Worm (Caenorhabditis elegans) whole organism, L3 larva: ENCODE measurements around the gene ran-5.

Source experiments
- R02D3.7 ChIP-seq: fragments of 150-350 bp; optimal IDR thresholded peaks from 2 replicates; lab custom pipeline; 2014; ENCODE audit warnings: missing biosample characterization, missing genetic modification characterization
- ZK546.5 ChIP-seq: sonication (generic microtip); optimal IDR thresholded peaks from 2 replicates; lab custom pipeline; 2017; ENCODE audit warnings: missing biosample characterization, missing genetic modification characterization
- aly-2 ChIP-seq: fragments of 150-350 bp; optimal IDR thresholded peaks from 2 replicates; lab custom pipeline; 2014; ENCODE audit warnings: missing biosample characterization, missing genetic modification characterization
- ama-1 ChIP-seq: fragments of 150-350 bp; optimal IDR thresholded peaks from 2 replicates; lab custom pipeline; 2018
- ceh-16 ChIP-seq: sonication (generic microtip); optimal IDR thresholded peaks from 2 replicates; lab custom pipeline; 2017; ENCODE audit warnings: missing biosample characterization, missing genetic modification characterization
- ceh-28 ChIP-seq: fragments of 150-350 bp; optimal IDR thresholded peaks from 2 replicates; lab custom pipeline; 2014; ENCODE audit warnings: missing biosample characterization, missing genetic modification reagents, missing genetic modification characterization
- ceh-82 ChIP-seq: fragments of 150-350 bp; optimal IDR thresholded peaks from 2 replicates; lab custom pipeline; 2014; ENCODE audit warnings: missing biosample characterization, missing genetic modification characterization
- ceh-9 ChIP-seq: sonication (generic microtip); optimal IDR thresholded peaks from 2 replicates; lab custom pipeline; 2018; ENCODE audit warnings: missing biosample characterization, missing genetic modification characterization
- daf-12 ChIP-seq: fragments of 150-350 bp; optimal IDR thresholded peaks from 2 replicates; lab custom pipeline; 2014; ENCODE audit warnings: missing biosample characterization, missing genetic modification reagents, missing genetic modification characterization
- egl-27 ChIP-seq: sonication (generic microtip); optimal IDR thresholded peaks from 4 replicates; lab custom pipeline; 2017; ENCODE audit warnings: missing biosample characterization, missing genetic modification reagents, missing genetic modification characterization
- egl-5 ChIP-seq: fragments of 150-350 bp; optimal IDR thresholded peaks from 2 replicates; lab custom pipeline; 2017; ENCODE audit warnings: missing biosample characterization, missing genetic modification reagents, missing genetic modification characterization, inconsistent platforms
- elt-1 ChIP-seq: fragments of 150-350 bp; optimal IDR thresholded peaks from 2 replicates; lab custom pipeline; 2014; ENCODE audit warnings: missing biosample characterization, missing genetic modification characterization
- elt-2 ChIP-seq: sonication (generic microtip); optimal IDR thresholded peaks from 2 replicates; lab custom pipeline; 2016; ENCODE audit warnings: missing genetic modification reagents, mild to moderate bottlenecking, missing genetic modification characterization, missing compliant biosample characterization
- elt-3 ChIP-seq, 3 experiments: fragments of 150-350 bp in 1 of 3; sonication (generic microtip) in 2 of 3; optimal IDR thresholded peaks; 2 replicates in 2 of 3; 4 replicates in 1 of 3; lab custom pipeline; 2014 to 2017; ENCODE audit warnings: missing biosample characterization in 3 of 3, missing genetic modification characterization in 3 of 3
- eor-1 ChIP-seq, 2 experiments: fragments of 150-350 bp; optimal IDR thresholded peaks; 2 replicates each; lab custom pipeline; 2014 to 2018; ENCODE audit warnings: missing biosample characterization in 2 of 2, missing genetic modification characterization in 2 of 2
- fkh-10 ChIP-seq: sonication (generic microtip); optimal IDR thresholded peaks from 2 replicates; lab custom pipeline; 2017; ENCODE audit warnings: missing biosample characterization, missing genetic modification reagents, missing genetic modification characterization
- fkh-2 ChIP-seq: fragments of 150-350 bp; optimal IDR thresholded peaks from 2 replicates; lab custom pipeline; 2014; ENCODE audit warnings: missing biosample characterization, missing genetic modification reagents, missing genetic modification characterization
- fos-1 ChIP-seq: fragments of 150-350 bp; optimal IDR thresholded peaks from 2 replicates; lab custom pipeline; 2014; ENCODE audit warnings: missing biosample characterization, missing genetic modification characterization
- hmg-11 ChIP-seq: sonication (generic microtip); optimal IDR thresholded peaks from 2 replicates; lab custom pipeline; 2016; ENCODE audit warnings: missing genetic modification characterization, missing compliant biosample characterization
- jun-1 ChIP-seq: fragments of 150-350 bp; optimal IDR thresholded peaks from 2 replicates; lab custom pipeline; 2014; ENCODE audit warnings: missing biosample characterization, missing genetic modification reagents, missing genetic modification characterization
- lin-15B ChIP-seq: fragments of 150-350 bp; optimal IDR thresholded peaks from 2 replicates; lab custom pipeline; 2014; ENCODE audit warnings: missing biosample characterization, missing genetic modification characterization
- lin-39 ChIP-seq: fragments of 150-350 bp; optimal IDR thresholded peaks from 2 replicates; lab custom pipeline; 2018; ENCODE audit warnings: missing biosample characterization, missing genetic modification reagents, missing genetic modification characterization
- lsy-12 ChIP-seq: sonication (generic microtip); optimal IDR thresholded peaks from 2 replicates; lab custom pipeline; 2016; ENCODE audit warnings: mild to moderate bottlenecking, missing genetic modification characterization, missing compliant biosample characterization
- mdl-1 ChIP-seq: fragments of 150-350 bp; optimal IDR thresholded peaks from 2 replicates; lab custom pipeline; 2014; ENCODE audit warnings: missing biosample characterization, missing genetic modification characterization
- mml-1 ChIP-seq: fragments of 150-350 bp; sonication (generic microtip); optimal IDR thresholded peaks from 3 replicates; lab custom pipeline; 2014; ENCODE audit warnings: missing biosample characterization, missing genetic modification characterization
- nfya-1 ChIP-seq: sonication (generic microtip); optimal IDR thresholded peaks from 2 replicates; lab custom pipeline; 2017; ENCODE audit warnings: missing genetic modification characterization, mild to moderate bottlenecking, missing compliant biosample characterization, antibody characterized with exemption, moderate library complexity; ENCODE audit not compliant: insufficient read depth
- nhr-11 ChIP-seq: fragments of 150-350 bp; optimal IDR thresholded peaks from 2 replicates; lab custom pipeline; 2014; ENCODE audit warnings: missing biosample characterization, missing genetic modification characterization
- nhr-12 ChIP-seq: fragments of 150-350 bp; optimal IDR thresholded peaks from 2 replicates; lab custom pipeline; 2014; ENCODE audit warnings: missing biosample characterization, missing genetic modification characterization
- nhr-23 ChIP-seq: fragments of 150-350 bp; optimal IDR thresholded peaks from 2 replicates; lab custom pipeline; 2014; ENCODE audit warnings: missing biosample characterization, missing genetic modification reagents, missing genetic modification characterization
- nhr-237 ChIP-seq: fragments of 150-350 bp; optimal IDR thresholded peaks from 2 replicates; lab custom pipeline; 2014; ENCODE audit warnings: missing biosample characterization, missing genetic modification characterization
- nhr-25 ChIP-seq: sonication (generic microtip); optimal IDR thresholded peaks from 2 replicates; lab custom pipeline; 2017; ENCODE audit warnings: missing biosample characterization, missing genetic modification characterization
- nhr-28 ChIP-seq: fragments of 150-350 bp; optimal IDR thresholded peaks from 2 replicates; lab custom pipeline; 2014; ENCODE audit warnings: missing biosample characterization, missing genetic modification characterization
- nhr-43 ChIP-seq: sonication (generic microtip); optimal IDR thresholded peaks from 2 replicates; lab custom pipeline; 2016; ENCODE audit warnings: mild to moderate bottlenecking, missing genetic modification characterization, missing compliant biosample characterization; ENCODE audit not compliant: poor library complexity, severe bottlenecking
- nhr-67 ChIP-seq: fragments of 150-350 bp; optimal IDR thresholded peaks from 2 replicates; lab custom pipeline; 2014; ENCODE audit warnings: missing biosample characterization, missing genetic modification characterization
- nhr-76 ChIP-seq: fragments of 150-350 bp; sonication (generic microtip); optimal IDR thresholded peaks from 5 replicates; lab custom pipeline; 2014; ENCODE audit warnings: missing biosample characterization, missing genetic modification characterization
- nhr-77 ChIP-seq: fragments of 150-350 bp; optimal IDR thresholded peaks from 2 replicates; lab custom pipeline; 2014; ENCODE audit warnings: missing biosample characterization, missing genetic modification characterization
- pha-4 ChIP-seq: fragments of 150-350 bp; optimal IDR thresholded peaks from 2 replicates; lab custom pipeline; 2014; ENCODE audit warnings: missing biosample characterization, missing genetic modification reagents, missing genetic modification characterization
- pqm-1 ChIP-seq: fragments of 150-350 bp; optimal IDR thresholded peaks from 2 replicates; lab custom pipeline; 2017; ENCODE audit warnings: missing biosample characterization, missing genetic modification characterization, inconsistent platforms
- sea-2 ChIP-seq: fragments of 150-350 bp; sonication (generic microtip); optimal IDR thresholded peaks from 4 replicates; lab custom pipeline; 2014; ENCODE audit warnings: missing biosample characterization, missing genetic modification reagents, missing genetic modification characterization
- skn-1 ChIP-seq: fragments of 150-350 bp; optimal IDR thresholded peaks from 2 replicates; lab custom pipeline; 2014; ENCODE audit warnings: missing biosample characterization, missing genetic modification characterization
- snpc-4 ChIP-seq: fragments of 150-350 bp; optimal IDR thresholded peaks from 2 replicates; lab custom pipeline; 2014; ENCODE audit warnings: missing biosample characterization, missing genetic modification characterization
- tbx-2 ChIP-seq: sonication (generic microtip); optimal IDR thresholded peaks from 2 replicates; lab custom pipeline; 2016; ENCODE audit warnings: mild to moderate bottlenecking, missing genetic modification characterization, missing compliant biosample characterization
- unc-39 ChIP-seq: sonication (generic microtip); optimal IDR thresholded peaks from 4 replicates; lab custom pipeline; 2017; ENCODE audit warnings: missing biosample characterization, missing genetic modification characterization
- unc-62 ChIP-seq: fragments of 150-350 bp; sonication (generic microtip); optimal IDR thresholded peaks from 4 replicates; lab custom pipeline; 2014; ENCODE audit warnings: missing biosample characterization, missing genetic modification reagents, missing genetic modification characterization
- zag-1 ChIP-seq: fragments of 150-350 bp; optimal IDR thresholded peaks from 2 replicates; lab custom pipeline; 2014; ENCODE audit warnings: missing biosample characterization, missing genetic modification characterization
- ztf-11 ChIP-seq: fragments of 150-350 bp; optimal IDR thresholded peaks from 2 replicates; lab custom pipeline; 2014; ENCODE audit warnings: missing biosample characterization, missing genetic modification characterization
- ztf-4 ChIP-seq: fragments of 150-350 bp; optimal IDR thresholded peaks from 2 replicates; lab custom pipeline; 2014; ENCODE audit warnings: missing biosample characterization, missing genetic modification characterization

The ran-5 gene

DNA sequence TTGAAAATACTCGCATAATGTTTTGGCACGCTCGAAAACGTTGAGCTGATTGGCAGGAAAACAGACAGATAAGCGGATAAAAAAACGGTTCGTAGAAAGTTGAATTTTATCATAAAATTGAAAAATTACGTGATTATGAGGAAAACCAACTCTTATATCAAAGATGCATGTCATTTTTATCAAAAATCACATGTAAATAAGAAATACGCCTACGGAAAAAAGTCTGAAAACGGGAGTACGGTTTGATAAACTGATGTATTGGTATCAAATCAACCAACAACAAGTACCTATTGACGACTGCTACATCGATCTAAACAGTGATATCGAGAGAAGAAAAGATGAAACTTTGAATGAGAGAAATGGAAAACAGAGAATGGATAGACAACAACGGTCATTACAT is 22.3 kb upstream of the ran-5 start:
- TF ChIP-seq nhr-25 (no peak), elt-2 (peak; percentile 90), pqm-1 (tag; lab: Kevin White, UChicago) (peak; percentile 51), pha-4 (tag; lab: Kevin White, UChicago) (peak; percentile 49)

- TF ChIP-seq ceh-9 (tag; lab: Kevin White, UChicago) (no peak), mdl-1 (tag; lab: Kevin White, UChicago) (no peak), ceh-16 (tag; lab: Kevin White, UChicago) (no peak), skn-1 (peak; percentile 76), aly-2 (no peak), elt-2 (peak; percentile 100), zag-1 (no peak), mml-1 (no peak), nhr-43 (tag; lab: Kevin White, UChicago) (no peak), nhr-25 (no peak), unc-62 (GFP tag; lab: Kevin White, UChicago) (no peak), egl-5 (no peak), ama-1 (lab: Kevin White, UChicago) (no peak), nhr-77 (no peak), ceh-82 (tag; lab: Kevin White, UChicago) (no peak), nhr-12 (no peak), ceh-28 (peak; percentile 46), elt-3 (tag; optimal IDR thresholded peaks at IDR 0.05; lab: Kevin White, UChicago) (no peak), daf-12 (tag; lab: Kevin White, UChicago) (no peak), pha-4 (tag; lab: Kevin White, UChicago) (peak; percentile 87), ztf-4 (tag; lab: Kevin White, UChicago) (no peak), fos-1 (tag; lab: Kevin White, UChicago) (no peak), jun-1 (tag; lab: Kevin White, UChicago) (peak; percentile 92), fkh-10 (GFP tag; lab: Kevin White, UChicago) (no peak), tbx-2 (no peak), nhr-11 (no peak), ZK546.5 (tag; lab: Kevin White, UChicago) (no peak), lsy-12 (tag; lab: Kevin White, UChicago) (no peak), lin-15B (no peak), nfya-1 (tag; lab: Kevin White, UChicago) (no peak), nhr-23 (tag; lab: Kevin White, UChicago) (no peak), fkh-2 (tag; lab: Kevin White, UChicago) (no peak), nhr-76 (no peak), hmg-11 (tag; lab: Kevin White, UChicago) (no peak), nhr-28 (tag; lab: Kevin White, UChicago) (no peak), sea-2 (GFP tag; lab: Kevin White, UChicago) (no peak), R02D3.7 (tag; lab: Kevin White, UChicago) (no peak), pqm-1 (tag; lab: Kevin White, UChicago) (peak; percentile 100), nhr-237 (tag; lab: Kevin White, UChicago) (no peak), unc-39 (tag; lab: Kevin White, UChicago) (no peak), ztf-11 (tag; lab: Kevin White, UChicago) (no peak), nhr-67 (no peak), egl-27 (peak; percentile 69), lin-39 (tag; lab: Kevin White, UChicago) (no peak), elt-1 (tag; lab: Kevin White, UChicago) (no peak), eor-1 (tag; optimal IDR thresholded peaks at IDR 0.05; lab: Kevin White, UChicago) (no peak), snpc-4 (no peak)
Observed at ce11 chrII:6026646-6027045, 21.3 kb upstream of the ran-5 start.
